Fruit fly (Drosophila melanogaster): ENCODE data around the gene CG32069.

The CG32069 gene

DNA sequence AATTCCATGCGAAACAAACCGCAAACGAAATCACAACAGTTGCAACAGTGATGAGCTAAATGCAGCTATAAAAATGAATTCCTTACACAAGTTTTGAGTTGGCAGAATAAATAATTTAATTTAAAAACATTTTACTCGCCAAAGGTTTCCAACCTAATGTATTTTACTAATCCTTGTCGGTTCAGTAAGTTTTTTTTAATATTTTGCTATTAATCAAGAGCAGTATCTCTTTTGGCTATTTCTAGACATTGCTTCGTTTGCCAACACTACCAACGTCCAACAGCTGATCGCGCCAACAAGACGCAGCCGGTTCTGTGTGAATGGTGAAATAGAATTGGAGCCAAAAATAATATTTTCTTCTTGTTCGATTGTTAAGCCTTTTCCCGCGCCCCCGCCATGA, 2.3 kb upstream of the CG32069 start, which contains the start of the genes CG32075, CG45101 and SuUR (continued):
- no peak for TF ChIP-seq CG1832 (GFP tag; optimal IDR thresholded peaks at IDR 0.05)
- no peak for TF ChIP-seq bigmax (GFP tag; optimal IDR thresholded peaks at IDR 0.05)
- TF ChIP-seq schlank (tag; optimal IDR thresholded peaks at IDR 0.05): peak; percentile 25
- peak; percentile 81 for TF ChIP-seq CG18262 (tag; optimal IDR thresholded peaks at IDR 0.05)
- TF ChIP-seq sqz (GFP tag; optimal IDR thresholded peaks at IDR 0.05): peak; percentile 18
- peak; percentile 53 for TF ChIP-seq Nf-YB (GFP tag; optimal IDR thresholded peaks at IDR 0.05)
- peak; percentile 83 for TF ChIP-seq CG2889 (GFP tag; IDR thresholded peaks at IDR 0.05)
- peak; percentile 87 for TF ChIP-seq CG2678 (tag; optimal IDR thresholded peaks at IDR 0.05)
- TF ChIP-seq CG10654 (GFP tag; optimal IDR thresholded peaks at IDR 0.05): peak; percentile 67
- TF ChIP-seq CG8290 (GFP tag; optimal IDR thresholded peaks at IDR 0.05): peak; percentile 79
- peak; percentile 6 to 43 for TF ChIP-seq CG8290 (tag; optimal IDR thresholded peaks at IDR 0.05)
- TF ChIP-seq CG42726 (GFP tag; IDR thresholded peaks at IDR 0.05; ENCODE audit: partially characterized antibody): no peak
- peak; percentile 68 for TF ChIP-seq D19A (tag; optimal IDR thresholded peaks at IDR 0.05)
- no peak for TF ChIP-seq zf30C (GFP tag; optimal IDR thresholded peaks at IDR 0.05)
- TF ChIP-seq br (optimal IDR thresholded peaks at IDR 0.05): no peak
- TF ChIP-seq pfk (GFP tag; optimal IDR thresholded peaks at IDR 0.05): no peak
- TF ChIP-seq MTF-1 (GFP tag; optimal IDR thresholded peaks at IDR 0.05; ENCODE audit: borderline replicate concordance): no peak
- TF ChIP-seq Dref (GFP tag; IDR thresholded peaks at IDR 0.05): no peak
- peak; percentile 91 for TF ChIP-seq Dip3 (GFP tag; optimal IDR thresholded peaks at IDR 0.05)
- peak; percentile 93 for TF ChIP-seq CG12391 (tag; optimal IDR thresholded peaks at IDR 0.05)
- no peak for TF ChIP-seq sim (GFP tag; IDR thresholded peaks at IDR 0.05)
- TF ChIP-seq CG3163 (GFP tag; optimal IDR thresholded peaks at IDR 0.05): peak; percentile 71
- TF ChIP-seq Sox100B (GFP tag; optimal IDR thresholded peaks at IDR 0.05): peak; percentile 77
- TF ChIP-seq lab (GFP tag; optimal IDR thresholded peaks at IDR 0.05): peak; percentile 81
- TF ChIP-seq pb (GFP tag; optimal IDR thresholded peaks at IDR 0.05): peak; percentile 43
- peak; percentile 86 for TF ChIP-seq Side (GFP tag; optimal IDR thresholded peaks at IDR 0.05)
- peak; percentile 67 for TF ChIP-seq Hmx (GFP tag; optimal IDR thresholded peaks at IDR 0.05)
- TF ChIP-seq CG13296 (GFP tag; optimal IDR thresholded peaks at IDR 0.05): peak; percentile 79
- peak; percentile 78 for TF ChIP-seq CG7556 (GFP tag; optimal IDR thresholded peaks at IDR 0.05)
- TF ChIP-seq hbn (GFP tag; IDR thresholded peaks at IDR 0.05; ENCODE audit: partially characterized antibody): no peak
- TF ChIP-seq CG12942 (GFP tag; optimal IDR thresholded peaks at IDR 0.05): peak; percentile 94
- TF ChIP-seq CG3838 (GFP tag; optimal IDR thresholded peaks at IDR 0.05): peak; percentile 81
- peak; percentile 87 for TF ChIP-seq PHDP (tag; optimal IDR thresholded peaks at IDR 0.05)
- peak; percentile 89 for TF ChIP-seq Abd-B (GFP tag; optimal IDR thresholded peaks at IDR 0.05)
- peak; percentile 81 for TF ChIP-seq CG17385 (GFP tag; optimal IDR thresholded peaks at IDR 0.05)
- peak; percentile 91 for TF ChIP-seq tx (GFP tag; optimal IDR thresholded peaks at IDR 0.05)
- TF ChIP-seq danr (GFP tag; IDR thresholded peaks at IDR 0.05): 0 out of 2 replicates have a peak, but pooled peaks have one; percentile 33
- peak; percentile 75 for TF ChIP-seq Sin3A (optimal IDR thresholded peaks at IDR 0.05)
- TF ChIP-seq slp2 (GFP tag; optimal IDR thresholded peaks at IDR 0.05): peak; percentile 85
- TF ChIP-seq CG11723 (GFP tag; optimal IDR thresholded peaks at IDR 0.05): peak; percentile 67
- peak; percentile 74 for TF ChIP-seq CG4328 (GFP tag; optimal IDR thresholded peaks at IDR 0.05)
- peak; percentile 75 for TF ChIP-seq pzg (GFP tag; optimal IDR thresholded peaks at IDR 0.05)
- TF ChIP-seq CG5953 (GFP tag; IDR thresholded peaks at IDR 0.05): peak; percentile 62
- peak; percentile 78; the same call in 2 of the 3 replicates for TF ChIP-seq otp (GFP tag; IDR thresholded peaks at IDR 0.05)
- peak; percentile 69 for TF ChIP-seq dmrt99B (tag; optimal IDR thresholded peaks at IDR 0.05)
- TF ChIP-seq CG12071 (GFP tag; optimal IDR thresholded peaks at IDR 0.05): peak; percentile 15
- peak in 1 of 2 experiments; percentile 69 for TF ChIP-seq insv (GFP tag; optimal IDR thresholded peaks at IDR 0.05)
- peak; percentile 48 for TF ChIP-seq CG10431 (GFP tag; optimal IDR thresholded peaks at IDR 0.05)
- peak; percentile 81 for TF ChIP-seq bcd (GFP tag; optimal IDR thresholded peaks at IDR 0.05)
- peak; percentile 68 for TF ChIP-seq CG1233 (GFP tag; optimal IDR thresholded peaks at IDR 0.05)
- peak; percentile 91 to 92 for TF ChIP-seq dpn (GFP tag; optimal IDR thresholded peaks at IDR 0.05)
